Worm (Caenorhabditis elegans) whole organism, L1 larva: ENCODE data around the gene F55G11.8.

Experiments
- C04F5.9 ChIP-seq: sonication (generic microtip); optimal IDR thresholded peaks from 2 replicates; lab custom pipeline; 2016; ENCODE audit warnings: missing genetic modification characterization, missing compliant biosample characterization
- F16B12.6 ChIP-seq: fragments of 150-350 bp; optimal IDR thresholded peaks from 2 replicates; lab custom pipeline; 2014; ENCODE audit warnings: missing biosample characterization, missing genetic modification characterization
- Y116A8C.19 ChIP-seq: sonication (generic microtip); optimal IDR thresholded peaks from 2 replicates; lab custom pipeline; 2016; ENCODE audit warnings: missing compliant biosample characterization, missing genetic modification characterization, borderline replicate concordance
- aha-1 ChIP-seq: fragments of 150-350 bp; optimal IDR thresholded peaks from 2 replicates; lab custom pipeline; 2014; ENCODE audit warnings: missing biosample characterization, missing genetic modification characterization
- alr-1 ChIP-seq: fragments of 200-800 bp; sonication (Bioruptor generic); optimal IDR thresholded peaks from 2 replicates; lab custom pipeline; 2018; ENCODE audit warnings: borderline replicate concordance, mild to moderate bottlenecking, missing genetic modification characterization, missing compliant biosample characterization
- ceh-88 ChIP-seq: fragments of 200-800 bp; sonication (Bioruptor generic); IDR thresholded peaks from 2 replicates; pipeline ENCODE4 v1.3.6; 2022; ENCODE audit warnings: missing genetic modification characterization, missing compliant biosample characterization
- ces-1 ChIP-seq: fragments of 150-350 bp; optimal IDR thresholded peaks from 2 replicates; lab custom pipeline; 2014; ENCODE audit warnings: missing biosample characterization, missing genetic modification reagents, missing genetic modification characterization
- dpl-1 ChIP-seq, 3 experiments: fragments of 150-350 bp in 2 of 3; sonication (generic microtip) in 1 of 3; optimal IDR thresholded peaks; 2 replicates each; lab custom pipeline; 2014 to 2017; ENCODE audit warnings: missing biosample characterization in 3 of 3, missing genetic modification characterization in 3 of 3, missing genetic modification reagents in 3 of 3
- dsc-1 ChIP-seq: sonication (generic microtip); optimal IDR thresholded peaks from 2 replicates; lab custom pipeline; 2016; ENCODE audit warnings: mild to moderate bottlenecking, missing genetic modification characterization, missing compliant biosample characterization
- efl-3 ChIP-seq: fragments of 200-800 bp; sonication (Bioruptor generic); optimal IDR thresholded peaks from 2 replicates; lab custom pipeline; 2018; ENCODE audit warnings: mild to moderate bottlenecking, missing genetic modification characterization, missing compliant biosample characterization
- elt-2 ChIP-seq: sonication (generic microtip); optimal IDR thresholded peaks from 2 replicates; lab custom pipeline; 2016; ENCODE audit warnings: missing genetic modification characterization, mild to moderate bottlenecking, inconsistent platforms, missing compliant biosample characterization, missing genetic modification reagents
- elt-3 ChIP-seq, 6 experiments: fragments of 150-350 bp in 1 of 6; sonication (generic microtip); optimal IDR thresholded peaks; 2 replicates each; lab custom pipeline; 2017 to 2018; ENCODE audit warnings: missing biosample characterization in 6 of 6, missing genetic modification characterization in 6 of 6, inconsistent platforms in 1 of 6
- ets-5 ChIP-seq: fragments of 200-800 bp; sonication (Bioruptor generic); IDR thresholded peaks from 2 replicates; pipeline ENCODE4 v1.3.6; 2022; ENCODE audit warnings: missing genetic modification characterization, missing compliant biosample characterization
- fkh-4 ChIP-seq: sonication (generic microtip); optimal IDR thresholded peaks from 2 replicates; lab custom pipeline; 2016; ENCODE audit warnings: missing compliant biosample characterization, missing genetic modification characterization, borderline replicate concordance
- fkh-8 ChIP-seq: sonication (generic microtip); optimal IDR thresholded peaks from 2 replicates; lab custom pipeline; 2016; ENCODE audit warnings: mild to moderate bottlenecking, missing genetic modification characterization, missing compliant biosample characterization
- hlh-4 ChIP-seq: sonication (generic microtip); optimal IDR thresholded peaks from 2 replicates; lab custom pipeline; 2016; ENCODE audit warnings: mild to moderate bottlenecking, missing genetic modification characterization, missing compliant biosample characterization
- hpl-2 ChIP-seq: fragments of 150-350 bp; optimal IDR thresholded peaks from 2 replicates; lab custom pipeline; 2014; ENCODE audit warnings: missing biosample characterization, missing genetic modification reagents, missing genetic modification characterization
- irx-1 ChIP-seq: sonication (generic microtip); optimal IDR thresholded peaks from 2 replicates; lab custom pipeline; 2016; ENCODE audit warnings: missing genetic modification characterization, missing compliant biosample characterization
- isw-1 ChIP-seq: fragments of 200-800 bp; sonication (Bioruptor generic); IDR thresholded peaks from 2 replicates; pipeline ENCODE4 v1.3.6; 2022; ENCODE audit warnings: missing genetic modification characterization, missing compliant biosample characterization
- jun-1 ChIP-seq: fragments of 150-350 bp; optimal IDR thresholded peaks from 2 replicates; lab custom pipeline; 2014; ENCODE audit warnings: missing biosample characterization, missing genetic modification reagents, missing genetic modification characterization
- lin-15B ChIP-seq: fragments of 150-350 bp; sonication (generic microtip); optimal IDR thresholded peaks from 3 replicates; lab custom pipeline; 2014; ENCODE audit warnings: missing biosample characterization, missing genetic modification characterization
- lir-3 ChIP-seq: sonication (generic microtip); optimal IDR thresholded peaks from 2 replicates; lab custom pipeline; 2016; ENCODE audit warnings: mild to moderate bottlenecking, missing genetic modification characterization, moderate library complexity, missing compliant biosample characterization; ENCODE audit not compliant: poor library complexity
- mef-2 ChIP-seq: fragments of 150-350 bp; optimal IDR thresholded peaks from 2 replicates; lab custom pipeline; 2014; ENCODE audit warnings: missing biosample characterization, missing genetic modification characterization
- nhr-19 ChIP-seq: fragments of 200-800 bp; sonication (Bioruptor generic); conservative IDR thresholded peaks from 2 replicates; pipeline ENCODE4 v1.3.6; 2022; ENCODE audit warnings: missing genetic modification characterization, missing compliant biosample characterization
- nhr-20 ChIP-seq: sonication (generic microtip); optimal IDR thresholded peaks from 2 replicates; lab custom pipeline; 2016; ENCODE audit warnings: mild to moderate bottlenecking, missing genetic modification characterization, missing compliant biosample characterization
- nhr-28 ChIP-seq: fragments of 150-350 bp; optimal IDR thresholded peaks from 2 replicates; lab custom pipeline; 2014; ENCODE audit warnings: missing biosample characterization, missing genetic modification characterization
- nhr-47 ChIP-seq: sonication (generic microtip); optimal IDR thresholded peaks from 2 replicates; lab custom pipeline; 2016; ENCODE audit warnings: mild to moderate bottlenecking, missing genetic modification characterization, moderate library complexity, missing compliant biosample characterization
- nhr-71 ChIP-seq: sonication (generic microtip); optimal IDR thresholded peaks from 2 replicates; lab custom pipeline; 2016; ENCODE audit warnings: mild to moderate bottlenecking, missing genetic modification characterization, moderate library complexity, missing compliant biosample characterization
- nhr-76 ChIP-seq: sonication (generic microtip); optimal IDR thresholded peaks from 2 replicates; lab custom pipeline; 2017; ENCODE audit warnings: missing biosample characterization, missing genetic modification characterization
- nhr-85 ChIP-seq: sonication (generic microtip); peaks from one replicate; lab custom pipeline; 2016; ENCODE audit warnings: missing genetic modification characterization, inconsistent platforms, missing compliant biosample characterization
- pag-3 ChIP-seq: sonication (generic microtip); optimal IDR thresholded peaks from 2 replicates; lab custom pipeline; 2017; ENCODE audit warnings: missing genetic modification characterization, mild to moderate bottlenecking, missing compliant biosample characterization, antibody characterized with exemption, borderline replicate concordance; ENCODE audit not compliant: insufficient read depth
- pax-3 ChIP-seq: fragments of 200-800 bp; sonication (Bioruptor generic); optimal IDR thresholded peaks from 2 replicates; lab custom pipeline; 2018; ENCODE audit warnings: mild to moderate bottlenecking, missing genetic modification characterization, moderate library complexity, missing compliant biosample characterization
- rnt-1 ChIP-seq: sonication (generic microtip); optimal IDR thresholded peaks from 2 replicates; lab custom pipeline; 2016; ENCODE audit warnings: mild to moderate bottlenecking, missing genetic modification characterization, moderate library complexity, missing compliant biosample characterization
- snpc-4 ChIP-seq: fragments of 150-350 bp; optimal IDR thresholded peaks from 2 replicates; lab custom pipeline; 2014; ENCODE audit warnings: missing biosample characterization, missing genetic modification characterization
- tbx-2 ChIP-seq: sonication (generic microtip); optimal IDR thresholded peaks from 2 replicates; lab custom pipeline; 2016; ENCODE audit warnings: missing genetic modification characterization, missing compliant biosample characterization
- unc-30 ChIP-seq: sonication (generic microtip); optimal IDR thresholded peaks from 2 replicates; lab custom pipeline; 2017; ENCODE audit warnings: missing biosample characterization, missing genetic modification characterization
- xbp-1 ChIP-seq: sonication (generic microtip); optimal IDR thresholded peaks from 2 replicates; lab custom pipeline; 2016; ENCODE audit warnings: missing genetic modification characterization, missing compliant biosample characterization
- zip-4 ChIP-seq: fragments of 200-800 bp; sonication (Bioruptor generic); optimal IDR thresholded peaks from 2 replicates; lab custom pipeline; 2018; ENCODE audit warnings: mild to moderate bottlenecking, missing genetic modification characterization, moderate library complexity, missing compliant biosample characterization

Gene F55G11.8

DNA sequence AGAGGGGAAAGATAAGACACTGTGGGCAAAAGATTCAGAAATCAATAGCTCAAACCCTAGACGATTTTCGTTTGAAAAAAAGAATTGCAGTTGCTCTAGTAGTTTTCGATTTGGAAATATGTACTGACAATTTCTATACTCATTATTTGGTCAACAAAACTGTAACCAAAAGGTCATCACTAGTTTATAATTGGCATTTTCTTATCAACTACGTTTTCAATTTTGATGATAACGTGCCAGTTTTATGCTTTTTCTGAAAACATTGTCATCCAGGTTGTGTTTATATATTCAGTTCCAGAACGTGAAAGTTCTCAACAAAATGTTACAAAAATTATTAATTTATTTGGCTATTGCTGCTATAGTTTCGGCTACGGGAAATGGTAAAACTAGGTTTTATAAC, at the start of gene F55G11.8:
TSS of gene F55G11.8 (plus strand) at position 245 of the 400 bp plus-strand sequence.
- TF ChIP-seq efl-3 (GFP tag; lab: Kevin White, UChicago) (no peak), elt-2 (tag; lab: Kevin White, UChicago) (peak; percentile 65), F16B12.6 (tag; lab: Kevin White, UChicago) (no peak)

DNA sequence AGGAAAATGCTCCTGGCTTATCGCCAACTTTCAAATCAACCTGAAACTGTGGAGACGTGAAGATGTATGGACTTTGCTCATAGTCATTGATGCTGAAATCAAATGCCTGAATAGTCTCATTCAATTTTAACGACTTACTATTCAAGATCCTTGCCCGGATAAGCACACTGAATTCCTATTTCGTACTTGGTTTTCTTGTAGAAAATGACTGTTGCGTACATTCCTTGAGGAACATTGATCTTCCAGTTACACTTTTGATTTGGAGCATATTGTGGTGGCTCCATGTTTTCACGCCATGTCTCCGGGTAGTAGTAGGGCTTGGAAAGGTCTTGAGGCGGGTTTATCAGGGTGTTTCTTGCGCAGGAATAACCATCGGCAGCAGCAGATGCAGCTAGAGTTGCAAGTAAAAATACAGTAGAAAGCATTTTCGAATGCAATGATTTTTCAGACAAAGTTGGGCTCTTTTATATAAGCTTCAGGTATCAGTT, 48.0 kb upstream of the F55G11.8 start, which contains the start of gene irg-6:
TSS of gene irg-6 (minus strand) at position 438 of the 488 bp plus-strand sequence.
- TF ChIP-seq lir-3 (no peak), nhr-85 (tag; lab: Kevin White, UChicago) (peak; percentile 0)

DNA sequence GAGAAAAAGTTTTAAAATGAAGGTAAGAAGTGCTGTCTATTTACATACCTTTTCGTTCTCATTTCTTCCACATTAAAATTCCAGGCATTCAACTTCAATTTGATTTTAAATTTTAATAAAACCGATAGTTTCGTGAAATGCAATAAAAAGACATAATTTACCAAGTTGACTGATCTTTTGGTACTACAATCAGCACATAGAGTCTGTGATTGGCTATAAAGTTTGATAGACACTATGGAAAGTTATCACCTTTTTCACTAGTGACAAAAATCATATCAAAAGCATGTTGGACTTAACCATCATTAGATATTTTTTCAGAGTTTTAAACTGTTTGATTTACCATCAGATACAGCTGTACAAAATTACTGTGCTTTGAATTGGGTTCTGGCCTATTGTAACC, 47.1 kb upstream of the F55G11.8 start, which contains the start of gene srz-15:
TSS of gene srz-15 (plus strand) at position 301 of the 400 bp plus-strand sequence.
- no peak for TF ChIP-seq fkh-8 (tag; lab: Kevin White, UChicago)
- TF ChIP-seq snpc-4 (tag; lab: Kevin White, UChicago): no peak
- no peak for TF ChIP-seq irx-1
- TF ChIP-seq alr-1 (tag; lab: Kevin White, UChicago): no peak
- TF ChIP-seq nhr-20 (tag; lab: Kevin White, UChicago): no peak
- no peak for TF ChIP-seq tbx-2 (tag; lab: Kevin White, UChicago)
- TF ChIP-seq nhr-19 (GFP tag; lab: Robert Waterston, UW): no peak
- no peak for TF ChIP-seq zip-4 (GFP tag; lab: Kevin White, UChicago)
- no peak for TF ChIP-seq fkh-4 (tag; lab: Kevin White, UChicago)
- no peak for TF ChIP-seq Y116A8C.19 (tag; lab: Kevin White, UChicago)
- no peak for TF ChIP-seq lin-15B
- no peak for TF ChIP-seq xbp-1 (tag; lab: Kevin White, UChicago)
- no peak for TF ChIP-seq dsc-1 (tag; lab: Kevin White, UChicago)

DNA sequence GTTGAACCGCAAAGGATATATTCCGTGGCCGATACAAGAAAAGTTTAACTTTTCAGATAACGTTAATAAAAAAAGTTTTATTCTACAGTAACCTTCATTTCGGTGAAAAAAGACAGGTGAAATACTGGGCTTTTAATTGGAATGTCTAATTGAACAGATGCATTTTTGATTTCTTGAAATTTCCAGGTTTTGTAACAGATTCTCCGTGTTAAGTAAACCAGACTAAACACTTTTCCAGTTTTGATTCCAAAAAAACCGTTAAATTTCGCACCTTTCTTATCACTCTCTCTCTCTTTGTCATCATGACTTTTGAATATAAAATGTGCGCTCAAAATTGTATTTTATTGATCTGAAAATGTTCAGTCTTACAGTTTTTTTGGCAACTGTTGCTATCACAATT, 44.4 kb upstream of the F55G11.8 start, which contains the start of gene C32H11.3:
TSS of gene C32H11.3 (plus strand) at position 301 of the 400 bp plus-strand sequence.
- TF ChIP-seq dpl-1 (GFP tag; optimal IDR thresholded peaks at IDR 0.05; lab: Kevin White, UChicago) (no peak), hlh-4 (tag; lab: Kevin White, UChicago) (peak; percentile 46)
- TF ChIP-seq, all 84 proteins: peak for 1

DNA sequence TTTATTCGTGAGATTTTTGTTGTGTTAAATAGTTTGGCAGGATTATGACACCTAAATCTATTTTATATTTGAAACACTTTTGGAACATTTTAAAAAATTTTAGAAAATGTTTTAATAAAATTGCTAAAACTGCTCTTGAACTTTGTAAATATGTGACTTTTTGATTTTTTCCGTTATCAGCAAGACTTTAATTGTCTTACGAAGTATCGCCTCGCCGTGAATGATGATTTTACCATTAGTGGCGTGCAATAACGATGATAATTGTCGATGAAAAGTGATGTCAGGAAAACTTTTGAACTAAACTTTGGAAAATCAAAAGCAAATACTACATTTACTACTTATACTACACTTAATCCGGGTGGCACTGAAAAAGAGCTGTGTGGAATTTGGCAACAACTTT, 42.1 kb upstream of the F55G11.8 start:
- no peak for TF ChIP-seq nhr-71 (tag; lab: Kevin White, UChicago)
- no peak for TF ChIP-seq unc-30 (tag; lab: Kevin White, UChicago)
- no peak for TF ChIP-seq xbp-1 (tag; lab: Kevin White, UChicago)
- TF ChIP-seq ets-5 (GFP tag; lab: Robert Waterston, UW): no peak
- TF ChIP-seq pax-3 (tag; lab: Kevin White, UChicago): no peak
- no peak for TF ChIP-seq jun-1

DNA sequence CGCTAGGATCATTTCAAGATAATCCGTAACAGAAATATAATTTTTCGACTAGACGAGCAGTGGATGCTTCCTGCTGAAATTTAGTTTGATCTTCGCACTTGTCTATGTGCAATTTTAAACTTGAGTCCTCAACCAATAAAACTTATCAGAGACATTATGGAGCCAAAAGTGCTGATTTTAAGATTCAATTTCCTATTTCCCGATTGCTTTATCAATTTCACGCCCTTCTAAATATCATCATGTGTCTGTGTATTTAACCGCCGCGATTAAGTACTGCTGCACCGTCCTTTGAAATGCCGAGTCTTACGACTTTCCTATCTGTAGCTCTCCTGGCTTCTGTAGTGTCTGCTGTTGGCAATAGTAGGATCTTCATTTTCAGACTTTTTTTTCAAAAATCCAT, 41.6 kb upstream of the F55G11.8 start, which contains the start of gene C32H11.4:
TSS of gene C32H11.4 (plus strand) at position 238 of the 400 bp plus-strand sequence.
- TF ChIP-seq hpl-2 (GFP tag; lab: Kevin White, UChicago): no peak
- TF ChIP-seq elt-2 (tag; lab: Kevin White, UChicago): peak; percentile 89

DNA sequence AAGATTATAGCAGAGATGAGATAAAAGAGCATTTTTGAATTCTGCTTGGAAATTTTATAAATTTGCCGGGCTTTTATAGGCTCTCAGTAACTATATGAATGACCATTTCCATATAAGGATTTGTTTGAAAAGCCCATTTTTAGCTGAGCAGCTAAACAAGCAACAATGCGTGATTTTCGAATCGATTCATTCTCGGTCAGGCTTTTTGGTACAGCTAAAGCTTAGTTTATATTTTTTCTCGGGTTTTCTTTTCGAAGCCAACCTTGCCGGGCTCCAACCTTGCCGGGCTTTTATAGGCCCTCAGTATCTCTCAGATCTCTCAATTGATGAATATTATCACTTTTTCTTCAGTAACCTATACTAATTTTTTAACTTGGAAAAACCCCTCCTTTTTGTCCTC, 38.3 kb upstream of the F55G11.8 start, which contains the start of gene srlf-4:
TSS of gene srlf-4 (minus strand) at position 101 of the 400 bp plus-strand sequence.
- no peak for TF ChIP-seq C04F5.9 (tag; lab: Kevin White, UChicago)
- TF ChIP-seq aha-1 (tag; lab: Kevin White, UChicago): no peak
- TF ChIP-seq efl-3 (GFP tag; lab: Kevin White, UChicago): no peak
- no peak for TF ChIP-seq unc-30 (tag; lab: Kevin White, UChicago)
- TF ChIP-seq ceh-88 (GFP tag; lab: Robert Waterston, UW): no peak
- no peak for TF ChIP-seq nhr-28 (tag; lab: Kevin White, UChicago)
- TF ChIP-seq rnt-1 (tag; lab: Kevin White, UChicago): no peak
- no peak for TF ChIP-seq jun-1
- no peak for TF ChIP-seq nhr-47 (tag; lab: Kevin White, UChicago)
- TF ChIP-seq mef-2: no peak
- no peak for TF ChIP-seq nhr-76 (tag; lab: Kevin White, UChicago)
- TF ChIP-seq pag-3 (tag; lab: Kevin White, UChicago): no peak
- no peak for TF ChIP-seq ces-1 (GFP tag; lab: Kevin White, UChicago)
- no peak for TF ChIP-seq elt-3 (tag; optimal IDR thresholded peaks at IDR 0.05; lab: Kevin White, UChicago)
- TF ChIP-seq isw-1 (GFP tag; lab: Robert Waterston, UW): no peak
